Fruit fly (Drosophila melanogaster) whole organism, embryonic: ENCODE results near the gene MBD-like.

Source experiments
- Atf-2 ChIP-seq: fragments of 200-800 bp; sonication (Bioruptor generic); optimal IDR thresholded peaks from 2 replicates; lab custom pipeline; 2016; ENCODE audit warnings: missing biosample characterization, missing genetic modification characterization
- Awh ChIP-seq: fragments of 200-800 bp; sonication (Bioruptor generic); IDR thresholded peaks from 2 replicates; pipeline ENCODE4, ENCODE4 v1.3.6; 2022; ENCODE audit warnings: missing biosample characterization, missing genetic modification characterization
- B-H1 ChIP-seq: fragments of 200-800 bp; sonication (Bioruptor generic); IDR thresholded peaks from 3 replicates; pipeline ENCODE4 v1.3.6; 2022; ENCODE audit warnings: missing biosample characterization, missing genetic modification characterization
- Bgb ChIP-seq: fragments of 200-800 bp; sonication (Bioruptor generic); IDR thresholded peaks from 2 replicates; pipeline ENCODE4 v1.3.6; 2022; ENCODE audit warnings: missing biosample characterization, missing genetic modification characterization; ENCODE audit not compliant: partially characterized antibody
- Blimp-1 ChIP-seq: fragments of 200-800 bp; sonication (Bioruptor generic); optimal IDR thresholded peaks from 3 replicates; lab custom pipeline; 2018; ENCODE audit warnings: missing biosample characterization, missing genetic modification characterization, mild to moderate bottlenecking, moderate library complexity, missing genetic modification reagents
- CG10462 ChIP-seq: fragments of 200-800 bp; sonication (Bioruptor generic); optimal IDR thresholded peaks from 2 replicates; lab custom pipeline; 2016; ENCODE audit warnings: missing biosample characterization, missing genetic modification characterization
- CG12659 ChIP-seq: fragments of 200-800 bp; sonication (Bioruptor generic); optimal IDR thresholded peaks from 3 replicates; lab custom pipeline; 2017; ENCODE audit warnings: mild to moderate bottlenecking, missing biosample characterization, missing genetic modification reagents, missing genetic modification characterization
- CG13424 ChIP-seq: fragments of 200-800 bp; sonication (Bioruptor generic); optimal IDR thresholded peaks from 2 replicates; lab custom pipeline; 2019; ENCODE audit warnings: missing biosample characterization, mild to moderate bottlenecking, missing genetic modification characterization, moderate library complexity
- CG1602 ChIP-seq: fragments of 200-800 bp; sonication (Bioruptor generic); optimal IDR thresholded peaks from 3 replicates; lab custom pipeline; 2016; ENCODE audit warnings: missing biosample characterization, missing genetic modification characterization
- CG17186 ChIP-seq: fragments of 200-800 bp; sonication (Bioruptor generic); optimal IDR thresholded peaks from 3 replicates; lab custom pipeline; 2017; ENCODE audit warnings: missing biosample characterization, missing genetic modification reagents, missing genetic modification characterization
- CG30020 ChIP-seq: fragments of 200-800 bp; optimal IDR thresholded peaks from 2 replicates; lab custom pipeline; 2019; ENCODE audit warnings: missing biosample characterization, mild to moderate bottlenecking, missing genetic modification characterization, moderate library complexity
- CG3065 ChIP-seq: fragments of 200-800 bp; sonication (Bioruptor generic); optimal IDR thresholded peaks from 2 replicates; lab custom pipeline; 2016; ENCODE audit warnings: missing biosample characterization, missing genetic modification characterization
- CG32767 ChIP-seq: fragments of 200-800 bp; sonication (Bioruptor generic); IDR thresholded peaks from 2 replicates; pipeline ENCODE4 v1.3.6; 2022; ENCODE audit warnings: missing biosample characterization, missing genetic modification characterization
- CG33557 ChIP-seq: fragments of 200-800 bp; sonication (Bioruptor generic); optimal IDR thresholded peaks from 2 replicates; lab custom pipeline; 2019; ENCODE audit warnings: missing biosample characterization, mild to moderate bottlenecking, missing genetic modification characterization, moderate library complexity
- CG5245 ChIP-seq: fragments of 200-800 bp; sonication (Bioruptor generic); optimal IDR thresholded peaks from 3 replicates; lab custom pipeline; 2016; ENCODE audit warnings: missing biosample characterization, missing genetic modification characterization
- CG7271 ChIP-seq: fragments of 200-800 bp; sonication (Bioruptor generic); optimal IDR thresholded peaks from 2 replicates; lab custom pipeline; 2018; ENCODE audit warnings: missing biosample characterization, mild to moderate bottlenecking, missing genetic modification characterization, moderate library complexity
- CG7745 ChIP-seq: fragments of 200-800 bp; sonication (Bioruptor generic); optimal IDR thresholded peaks from 2 replicates; lab custom pipeline; 2018; ENCODE audit warnings: missing biosample characterization, mild to moderate bottlenecking, missing genetic modification characterization, moderate library complexity
- Dek ChIP-seq: fragments of 200-800 bp; sonication (Bioruptor generic); optimal IDR thresholded peaks from 3 replicates; lab custom pipeline; 2019; ENCODE audit warnings: missing biosample characterization, mild to moderate bottlenecking, missing genetic modification characterization, moderate library complexity
- Dref ChIP-seq: fragments of 200-800 bp; sonication (Bioruptor generic); IDR thresholded peaks from 2 replicates; pipeline ENCODE4 v1.3.6; 2022; ENCODE audit warnings: missing biosample characterization, missing genetic modification characterization
- Gsc ChIP-seq: fragments of 200-800 bp; sonication (Bioruptor generic); IDR thresholded peaks from 2 replicates; pipeline ENCODE4 v1.3.6; 2022; ENCODE audit warnings: missing biosample characterization, missing genetic modification characterization
- HLH4C ChIP-seq: fragments of 200-800 bp; sonication (Bioruptor generic); IDR thresholded peaks from 3 replicates; pipeline ENCODE4 v1.3.6; 2022; ENCODE audit warnings: missing biosample characterization, missing genetic modification characterization; ENCODE audit not compliant: partially characterized antibody
- Hey ChIP-seq: fragments of 200-800 bp; sonication (Bioruptor generic); optimal IDR thresholded peaks from 3 replicates; lab custom pipeline; 2018; ENCODE audit warnings: missing biosample characterization, mild to moderate bottlenecking, missing genetic modification characterization
- Mad ChIP-seq: fragments of 200-800 bp; sonication (Bioruptor generic); optimal IDR thresholded peaks from 2 replicates; lab custom pipeline; 2016; ENCODE audit warnings: missing biosample characterization, missing genetic modification characterization
- Med ChIP-seq: fragments of 200-800 bp; sonication (Bioruptor generic); peaks from one replicate; lab custom pipeline; 2016; ENCODE audit warnings: missing biosample characterization, missing genetic modification characterization, mild to moderate bottlenecking, inconsistent platforms, moderate library complexity
- Nf-YB ChIP-seq: fragments of 200-800 bp; sonication (Bioruptor generic); optimal IDR thresholded peaks from 3 replicates; lab custom pipeline; 2019; ENCODE audit warnings: missing biosample characterization, mild to moderate bottlenecking, missing genetic modification characterization, moderate library complexity
- Nf-YC ChIP-seq: fragments of 200-800 bp; optimal IDR thresholded peaks from 3 replicates; lab custom pipeline; 2019; ENCODE audit warnings: missing biosample characterization, mild to moderate bottlenecking, missing genetic modification characterization, moderate library complexity
- Ravus ChIP-seq: fragments of 200-800 bp; sonication (Bioruptor generic); IDR thresholded peaks from 2 replicates; pipeline ENCODE4 v1.3.6; 2022; ENCODE audit warnings: missing biosample characterization, missing genetic modification characterization
- Scr ChIP-seq: fragments of 200-800 bp; sonication (Bioruptor generic); IDR thresholded peaks from 2 replicates; pipeline ENCODE4 v1.3.6; 2022; ENCODE audit warnings: missing biosample characterization, missing genetic modification characterization; ENCODE audit not compliant: partially characterized antibody
- Sry-δ ChIP-seq: fragments of 200-800 bp; sonication (Bioruptor generic); optimal IDR thresholded peaks from 2 replicates; lab custom pipeline; 2016; ENCODE audit warnings: missing biosample characterization, missing genetic modification characterization
- abd-A ChIP-seq: fragments of 200-800 bp; sonication (Bioruptor generic); optimal IDR thresholded peaks from 3 replicates; lab custom pipeline; 2019; ENCODE audit warnings: missing biosample characterization, mild to moderate bottlenecking, missing genetic modification characterization, moderate library complexity
- al ChIP-seq: fragments of 200-800 bp; sonication (Bioruptor generic); IDR thresholded peaks from 2 replicates; pipeline ENCODE4 v1.3.6; 2022; ENCODE audit warnings: missing biosample characterization, missing genetic modification characterization
- croc ChIP-seq: fragments of 200-800 bp; sonication (Bioruptor generic); conservative IDR thresholded peaks from 3 replicates; pipeline ENCODE4 v1.3.6; 2022; ENCODE audit warnings: missing biosample characterization, missing genetic modification characterization
- eve ChIP-seq, 2 experiments: fragments of >200 bp; optimal IDR thresholded peaks; 2 replicates each; lab custom pipeline; 2017; ENCODE audit warnings: missing biosample characterization in 2 of 2, missing genetic modification characterization in 2 of 2
- eyg ChIP-seq: fragments of 200-800 bp; sonication (Bioruptor generic); optimal IDR thresholded peaks from 3 replicates; lab custom pipeline; 2016; ENCODE audit warnings: missing biosample characterization, missing genetic modification characterization
- fd96Cb ChIP-seq: fragments of 200-800 bp; sonication (Bioruptor generic); optimal IDR thresholded peaks from 2 replicates; lab custom pipeline; 2018; ENCODE audit warnings: missing biosample characterization, mild to moderate bottlenecking, missing genetic modification characterization, moderate library complexity
- grau ChIP-seq: fragments of 200-800 bp; optimal IDR thresholded peaks from 3 replicates; lab custom pipeline; 2019; ENCODE audit warnings: missing biosample characterization, mild to moderate bottlenecking, missing genetic modification characterization, moderate library complexity
- grn ChIP-seq: fragments of 200-800 bp; sonication (Bioruptor generic); optimal IDR thresholded peaks from 3 replicates; lab custom pipeline; 2017; ENCODE audit warnings: missing biosample characterization, missing genetic modification characterization
- jing ChIP-seq: fragments of 200-800 bp; sonication (Bioruptor generic); optimal IDR thresholded peaks from 2 replicates; lab custom pipeline; 2018; ENCODE audit warnings: missing biosample characterization, mild to moderate bottlenecking, missing genetic modification characterization
- ken ChIP-seq: fragments of 200-800 bp; sonication (Bioruptor generic); IDR thresholded peaks from 3 replicates; pipeline ENCODE4 v1.3.6; 2022; ENCODE audit warnings: missing biosample characterization, missing genetic modification characterization
- nerfin-2 ChIP-seq: fragments of 200-800 bp; sonication (Bioruptor generic); IDR thresholded peaks from 2 replicates; pipeline ENCODE4 v1.3.6; 2022; ENCODE audit warnings: missing biosample characterization, missing genetic modification characterization; ENCODE audit not compliant: partially characterized antibody
- oc ChIP-seq: fragments of 200-800 bp; sonication (Bioruptor generic); optimal IDR thresholded peaks from 2 replicates; lab custom pipeline; 2018; ENCODE audit warnings: missing biosample characterization, mild to moderate bottlenecking, missing genetic modification characterization, moderate library complexity
- org-1 ChIP-seq: fragments of 200-800 bp; sonication (Bioruptor generic); optimal IDR thresholded peaks from 2 replicates; lab custom pipeline; 2017; ENCODE audit warnings: missing biosample characterization, missing genetic modification characterization
- rib ChIP-seq: fragments of 200-800 bp; sonication (Bioruptor generic); IDR thresholded peaks from 2 replicates; pipeline ENCODE4 v1.3.6; 2022; ENCODE audit warnings: missing biosample characterization, missing genetic modification characterization
- sens ChIP-seq: fragments of 200-800 bp; sonication (Bioruptor generic); peaks from one replicate; lab custom pipeline; 2016; ENCODE audit warnings: missing biosample characterization, missing genetic modification characterization
- tup ChIP-seq: fragments of 200-800 bp; sonication (Bioruptor generic); optimal IDR thresholded peaks from 2 replicates; lab custom pipeline; 2016; ENCODE audit warnings: missing biosample characterization, mild to moderate bottlenecking, missing genetic modification characterization, moderate library complexity
- vfl ChIP-seq: fragments of 200-800 bp; sonication (Bioruptor generic); optimal IDR thresholded peaks from 2 replicates; lab custom pipeline; 2016; ENCODE audit warnings: missing biosample characterization, missing genetic modification characterization
- vvl ChIP-seq: fragments of 200-800 bp; sonication (Bioruptor generic); IDR thresholded peaks from 2 replicates; pipeline ENCODE4 v1.3.6; 2022; ENCODE audit warnings: missing biosample characterization, missing genetic modification characterization
- zen ChIP-seq: fragments of 200-800 bp; sonication (Bioruptor generic); optimal IDR thresholded peaks from 3 replicates; lab custom pipeline; 2018; ENCODE audit warnings: missing biosample characterization, mild to moderate bottlenecking, missing genetic modification characterization, moderate library complexity

MBD-like gene

DNA sequence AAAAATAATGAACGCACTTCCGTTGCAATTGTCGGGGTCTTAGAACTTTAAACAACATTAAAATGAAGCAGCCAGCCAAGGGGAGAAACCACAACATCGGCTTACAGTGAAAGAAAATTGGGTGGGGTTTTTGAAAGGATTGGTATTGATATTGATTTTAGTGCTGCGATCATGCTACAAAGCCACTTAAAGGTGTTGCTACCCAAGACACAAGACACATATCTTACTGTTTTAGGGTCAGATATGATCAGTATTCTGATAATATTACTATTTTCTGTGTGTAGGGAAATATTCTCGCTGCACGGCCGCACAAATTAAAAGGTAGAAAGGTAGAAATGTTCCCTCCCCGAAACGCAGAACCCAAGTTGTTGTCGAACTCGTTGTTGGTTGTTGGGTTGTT is 45.5 kb downstream of the MBD-like start (continued):
- TF ChIP-seq fd96Cb (tag; lab: Kevin White, UChicago) = peak; percentile 60
- peak; percentile 8 for TF ChIP-seq CG13424 (tag; lab: Kevin White, UChicago)
- no peak for TF ChIP-seq Nf-YC (tag; lab: Kevin White, UChicago)
- no peak for TF ChIP-seq CG7745 (tag; lab: Kevin White, UChicago)
- peak; percentile 48; the same call in 2 of the 3 replicates for TF ChIP-seq croc (GFP tag; lab: Robert Waterston, UW)
- TF ChIP-seq Nf-YB = no peak
- no peak for TF ChIP-seq CG1602 (GFP tag; lab: Kevin White, UChicago)
- TF ChIP-seq eve (GFP tag; optimal IDR thresholded peaks at IDR 0.05; lab: Kevin White, UChicago) = peak in 1 of 2 experiments; percentile 41
- TF ChIP-seq Atf-2 (GFP tag; lab: Kevin White, UChicago) = no peak
- TF ChIP-seq Mad (GFP tag; lab: Kevin White, UChicago) = no peak
- TF ChIP-seq grau (tag; lab: Kevin White, UChicago) = peak; percentile 28
- TF ChIP-seq Med (GFP tag; lab: Kevin White, UChicago) = peak; percentile 75
- TF ChIP-seq CG7271 = no peak
- TF ChIP-seq CG30020 = no peak
- no peak for TF ChIP-seq eyg (GFP tag; lab: Kevin White, UChicago)
- no peak for TF ChIP-seq CG32767 (GFP tag; lab: Robert Waterston, UW)
- no peak for TF ChIP-seq Gsc (GFP tag; lab: Robert Waterston, UW)
- TF ChIP-seq CG17186 (GFP tag; lab: Kevin White, UChicago) = no peak
- TF ChIP-seq CG12659 = no peak
- TF ChIP-seq rib (GFP tag; lab: Robert Waterston, UW) = no peak

DNA sequence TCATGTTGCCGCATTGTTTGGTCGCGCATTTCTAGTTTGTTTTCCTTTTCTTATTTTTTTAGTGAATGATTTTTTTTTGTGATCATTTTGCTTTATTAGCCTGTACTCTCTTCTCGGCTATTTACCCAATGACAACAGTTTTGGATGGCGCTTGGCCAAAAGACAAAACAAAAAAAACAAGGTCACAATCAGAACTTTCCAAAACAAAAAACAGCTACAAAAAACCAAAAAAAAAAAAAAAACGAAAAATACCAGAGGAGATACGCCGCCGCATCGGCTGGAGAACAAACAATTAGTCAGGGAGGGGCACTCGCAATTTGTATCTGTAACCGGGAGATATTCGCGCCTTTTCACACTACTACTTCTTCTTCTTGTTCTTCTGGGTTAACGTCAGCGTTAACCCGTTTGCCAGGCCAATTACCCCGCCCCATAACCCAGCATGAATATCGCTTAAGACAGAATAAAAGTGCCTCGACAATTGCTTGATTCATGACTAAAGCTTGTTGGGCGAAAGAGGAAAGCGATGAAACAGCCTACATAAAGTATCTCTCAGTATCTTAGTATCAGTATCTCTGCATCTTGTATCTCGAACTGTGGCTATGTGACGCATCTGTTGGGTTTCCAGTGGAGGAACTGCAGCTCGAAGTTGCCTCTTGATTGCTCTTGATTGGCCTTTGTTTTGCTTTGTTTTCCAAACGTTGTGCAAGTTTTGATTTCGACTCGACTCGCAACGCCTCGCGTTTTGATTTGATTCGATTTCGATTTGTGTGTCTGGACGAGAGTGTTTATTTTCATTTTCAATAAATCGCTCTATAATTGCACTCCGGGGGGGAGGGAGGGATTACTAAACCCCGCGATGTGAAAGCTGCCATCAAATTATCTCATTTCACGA is 47.6 kb downstream of the MBD-like start:
- TF ChIP-seq CG3065 = no peak
- peak; percentile 11 for TF ChIP-seq oc (tag; lab: Kevin White, UChicago)
- TF ChIP-seq CG33557 (GFP tag; lab: Kevin White, UChicago) = no peak
- TF ChIP-seq abd-A (tag; lab: Kevin White, UChicago) = peak; percentile 71
- peak; percentile 19; the same call in 1 of the 2 replicates for TF ChIP-seq vvl
- TF ChIP-seq al = no peak
- TF ChIP-seq sens (GFP tag; lab: Kevin White, UChicago) = peak; percentile 62
- peak; percentile 46 for TF ChIP-seq grn (GFP tag; lab: Kevin White, UChicago)
- no peak for TF ChIP-seq zen (tag; lab: Kevin White, UChicago)
- no peak for TF ChIP-seq Dref (GFP tag; lab: Robert Waterston, UW)
- TF ChIP-seq Awh (GFP tag; lab: Robert Waterston, UW) = peak; percentile 90
- TF ChIP-seq ken (GFP tag; lab: Robert Waterston, UW) = no peak
- peak; percentile 14 for TF ChIP-seq Med (GFP tag; lab: Kevin White, UChicago)
- TF ChIP-seq CG10462 (GFP tag; lab: Kevin White, UChicago) = no peak
- peak; percentile 5 for TF ChIP-seq Blimp-1 (GFP tag; lab: Kevin White, UChicago)

DNA sequence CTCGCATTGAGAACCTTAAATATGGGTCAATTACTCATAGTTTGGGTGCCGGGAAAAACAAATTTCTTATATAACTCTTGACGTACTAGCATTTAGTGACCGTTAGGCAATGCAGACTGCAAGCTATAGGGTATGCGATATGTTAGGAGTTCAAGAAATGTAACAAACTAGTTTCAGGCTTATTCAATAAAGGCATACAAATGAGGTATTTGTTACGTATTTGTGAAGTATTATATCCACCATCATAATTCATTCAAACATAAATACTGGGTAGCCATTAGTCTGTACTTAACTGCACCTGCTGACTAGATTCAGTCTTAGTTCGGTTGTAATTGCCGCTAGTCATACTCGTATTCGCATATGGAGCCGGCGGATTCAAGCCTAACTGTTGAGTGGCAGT is 48.6 kb downstream of the MBD-like start:
- TF ChIP-seq vfl = no peak
- no peak for TF ChIP-seq Ravus (GFP tag; lab: Robert Waterston, UW)
- peak; percentile 48; the same call in 1 of the 2 replicates for TF ChIP-seq Scr (GFP tag; lab: Robert Waterston, UW)
- peak; percentile 17 for TF ChIP-seq Med (GFP tag; lab: Kevin White, UChicago)
- TF ChIP-seq Hey (tag; lab: Kevin White, UChicago) = no peak
- TF ChIP-seq tup = no peak
- peak; percentile 40; the same call in 1 of the 2 replicates for TF ChIP-seq Bgb
- no peak for TF ChIP-seq org-1 (GFP tag; lab: Kevin White, UChicago)
- no peak for TF ChIP-seq Dek (tag; lab: Kevin White, UChicago)
- TF ChIP-seq B-H1 (GFP tag; lab: Robert Waterston, UW) = no peak
- peak; percentile 62 for TF ChIP-seq nerfin-2 (GFP tag; lab: Robert Waterston, UW)
- TF ChIP-seq jing (GFP tag; lab: Kevin White, UChicago) = no peak
- no peak for TF ChIP-seq CG5245
- TF ChIP-seq HLH4C (GFP tag; lab: Robert Waterston, UW) = peak; percentile 87
- TF ChIP-seq Sry-δ (GFP tag; lab: Kevin White, UChicago) = no peak
